Fruit fly (Drosophila melanogaster): ENCODE data around the gene CG42832.

CG42832 gene

dm6 chr3L:11561946-11562760 is 47.8 kb upstream of the CG42832 start, which contains the start of the genes CG7394 and Mob2 (continued):
- TF ChIP-seq Bteb2 (GFP tag; optimal IDR thresholded peaks at IDR 0.05) (peak; percentile 85), disco-r (GFP tag; optimal IDR thresholded peaks at IDR 0.05) (peak; percentile 20), BtbVII (GFP tag; optimal IDR thresholded peaks at IDR 0.05) (peak; percentile 64), unpg (GFP tag; optimal IDR thresholded peaks at IDR 0.05) (peak; percentile 88), trem (tag; optimal IDR thresholded peaks at IDR 0.05) (peak; percentile 79), CG7556 (GFP tag; optimal IDR thresholded peaks at IDR 0.05) (peak; percentile 85), CG4424 (GFP tag; optimal IDR thresholded peaks at IDR 0.05) (peak; percentile 88), CG12659 (GFP tag; optimal IDR thresholded peaks at IDR 0.05) (peak; percentile 92), CG10431 (GFP tag; optimal IDR thresholded peaks at IDR 0.05) (peak; percentile 44), gsb-n (tag; optimal IDR thresholded peaks at IDR 0.05) (peak; percentile 65), Adf1 (GFP tag; IDR thresholded peaks at IDR 0.05) (peak; percentile 55; the same call in 1 of the 2 replicates), CG2116 (GFP tag; optimal IDR thresholded peaks at IDR 0.05) (peak; percentile 92), NK7.1 (GFP tag; optimal IDR thresholded peaks at IDR 0.05) (peak; percentile 39), tgo (GFP tag; IDR thresholded peaks at IDR 0.05) (peak; percentile 89), HLHmδ (GFP tag; optimal IDR thresholded peaks at IDR 0.05) (no peak), CG32772 (GFP tag; IDR thresholded peaks at IDR 0.05) (peak; percentile 91), chinmo (GFP tag; IDR thresholded peaks at IDR 0.05; ENCODE audit: partially characterized antibody) (peak; percentile 76; the same call in 2 of the 4 replicates), CG15011 (GFP tag; optimal IDR thresholded peaks at IDR 0.05) (peak; percentile 79), CG12391 (tag; optimal IDR thresholded peaks at IDR 0.05) (peak; percentile 96), lab (GFP tag; optimal IDR thresholded peaks at IDR 0.05) (peak; percentile 90), odd (GFP tag; optimal IDR thresholded peaks at IDR 0.05) (peak; percentile 69), CG2120 (GFP tag; optimal IDR thresholded peaks at IDR 0.05) (peak; percentile 96), Nf-YC (tag; optimal IDR thresholded peaks at IDR 0.05) (peak; percentile 76), HmgD (GFP tag; optimal IDR thresholded peaks at IDR 0.05) (peak; percentile 12), CG14965 (GFP tag; optimal IDR thresholded peaks at IDR 0.05; ENCODE audit: borderline replicate concordance) (peak; percentile 9), her (GFP tag; optimal IDR thresholded peaks at IDR 0.05) (peak; percentile 46), bbx (GFP tag; IDR thresholded peaks at IDR 0.05; ENCODE audit: partially characterized antibody) (peak; percentile 77), chm (GFP tag; IDR thresholded peaks at IDR 0.05) (peak; percentile 76), ttk (GFP tag; IDR thresholded peaks at IDR 0.05) (peak; percentile 88), CG31441 (GFP tag; IDR thresholded peaks at IDR 0.05) (peak; percentile 84), otp (GFP tag; IDR thresholded peaks at IDR 0.05) (peak; percentile 79; the same call in 2 of the 3 replicates), CG11723 (GFP tag; optimal IDR thresholded peaks at IDR 0.05) (peak; percentile 67), nau (GFP tag; optimal IDR thresholded peaks at IDR 0.05) (peak; percentile 63), Mes4 (GFP tag; optimal IDR thresholded peaks at IDR 0.05) (peak; percentile 61), pita (GFP tag; optimal IDR thresholded peaks at IDR 0.05) (no peak), scrt (GFP tag; optimal IDR thresholded peaks at IDR 0.05) (peak; percentile 64), sob (GFP tag; IDR thresholded peaks at IDR 0.05) (peak; percentile 93), CG13624 (GFP tag; optimal IDR thresholded peaks at IDR 0.05) (peak; percentile 81), sqz (GFP tag; optimal IDR thresholded peaks at IDR 0.05) (peak; percentile 44), Six4 (GFP tag; optimal IDR thresholded peaks at IDR 0.05) (peak; percentile 90), CG10565 (GFP tag; optimal IDR thresholded peaks at IDR 0.05) (no peak), usp (GFP tag; optimal IDR thresholded peaks at IDR 0.05) (no peak), CG8281 (tag; optimal IDR thresholded peaks at IDR 0.05) (peak; percentile 62), Asciz (GFP tag; optimal IDR thresholded peaks at IDR 0.05) (peak; percentile 57), CG11560 (tag; IDR thresholded peaks at IDR 0.05) (peak; percentile 82; the same call in 2 of the 3 replicates), bowl (GFP tag; IDR thresholded peaks at IDR 0.05) (peak; percentile 80), inv (GFP tag; IDR thresholded peaks at IDR 0.05; ENCODE audit: partially characterized antibody) (peak; percentile 79), Dbx (GFP tag; IDR thresholded peaks at IDR 0.05) (peak; percentile 96)

Data from whole organism, embryonic.